Fruit fly (Drosophila melanogaster) whole organism, embryonic: Measurements from ENCODE around the gene CG6083.
A peak's percentile ranks its signal among the peaks of the same experiment; 100 is the strongest.

Experiments
- ATbp ChIP-seq: fragments of 200-800 bp; sonication (Bioruptor generic); optimal IDR thresholded peaks from 2 replicates; lab custom pipeline; 2017; ENCODE audit warnings: missing biosample characterization, mild to moderate bottlenecking, missing genetic modification characterization, missing genetic modification reagents
- Blimp-1 ChIP-seq: fragments of 200-800 bp; sonication (Bioruptor generic); optimal IDR thresholded peaks from 3 replicates; lab custom pipeline; 2018; ENCODE audit warnings: missing biosample characterization, missing genetic modification characterization, mild to moderate bottlenecking, moderate library complexity, missing genetic modification reagents
- CG10321 ChIP-seq: fragments of 200-800 bp; sonication (Bioruptor generic); IDR thresholded peaks from 2 replicates; pipeline ENCODE4 v1.3.6; 2022; ENCODE audit warnings: missing biosample characterization, missing genetic modification characterization
- CG11723 ChIP-seq: fragments of 200-800 bp; sonication (Bioruptor generic); optimal IDR thresholded peaks from 2 replicates; lab custom pipeline; 2017; ENCODE audit warnings: missing biosample characterization, mild to moderate bottlenecking, missing genetic modification characterization
- CG13624 ChIP-seq: fragments of 200-800 bp; sonication (Bioruptor generic); optimal IDR thresholded peaks from 2 replicates; lab custom pipeline; 2016; ENCODE audit warnings: missing biosample characterization, missing genetic modification characterization
- CG15601 ChIP-seq: fragments of 200-800 bp; sonication (Bioruptor generic); optimal IDR thresholded peaks from 3 replicates; lab custom pipeline; 2019; ENCODE audit warnings: missing biosample characterization, mild to moderate bottlenecking, missing genetic modification characterization, moderate library complexity
- CG16779 ChIP-seq: fragments of 200-800 bp; sonication (Bioruptor generic); IDR thresholded peaks from 2 replicates; pipeline ENCODE4 v1.3.6; 2022; ENCODE audit warnings: missing biosample characterization, missing genetic modification characterization
- CG17186 ChIP-seq: fragments of 200-800 bp; sonication (Bioruptor generic); optimal IDR thresholded peaks from 3 replicates; lab custom pipeline; 2017; ENCODE audit warnings: missing biosample characterization, missing genetic modification reagents, missing genetic modification characterization
- CG17361 ChIP-seq: fragments of 200-800 bp; sonication (Bioruptor generic); IDR thresholded peaks from 3 replicates; pipeline ENCODE4 v1.3.6; 2022; ENCODE audit warnings: missing biosample characterization, missing genetic modification characterization
- CG17912 ChIP-seq: fragments of 200-800 bp; sonication (Bioruptor generic); optimal IDR thresholded peaks from 2 replicates; lab custom pipeline; 2018; ENCODE audit warnings: missing biosample characterization, mild to moderate bottlenecking, missing genetic modification characterization
- CG4328 ChIP-seq: fragments of 200-800 bp; sonication (Bioruptor generic); optimal IDR thresholded peaks from 3 replicates; lab custom pipeline; 2017; ENCODE audit warnings: missing biosample characterization, missing genetic modification reagents, missing genetic modification characterization
- CG43689 ChIP-seq: fragments of 200-800 bp; sonication (Bioruptor generic); IDR thresholded peaks from 2 replicates; pipeline ENCODE4 v1.3.6; 2022; ENCODE audit warnings: missing biosample characterization, missing genetic modification characterization
- CG6854 ChIP-seq: fragments of 200-800 bp; sonication (Bioruptor generic); optimal IDR thresholded peaks from 3 replicates; lab custom pipeline; 2017; ENCODE audit warnings: missing biosample characterization, mild to moderate bottlenecking, missing genetic modification characterization
- CG9817 ChIP-seq: fragments of 200-800 bp; sonication (Bioruptor generic); optimal IDR thresholded peaks from 2 replicates; lab custom pipeline; 2018; ENCODE audit warnings: missing biosample characterization, mild to moderate bottlenecking, missing genetic modification characterization, moderate library complexity
- CG9876 ChIP-seq: fragments of 200-800 bp; sonication (Bioruptor generic); optimal IDR thresholded peaks from 2 replicates; lab custom pipeline; 2016; ENCODE audit warnings: missing biosample characterization, missing genetic modification characterization
- CoRest ChIP-seq: fragments of 200-800 bp; sonication (Bioruptor generic); optimal IDR thresholded peaks from 3 replicates; lab custom pipeline; 2018; ENCODE audit warnings: missing biosample characterization, mild to moderate bottlenecking, missing genetic modification characterization, moderate library complexity
- E2f1 ChIP-seq: fragments of 200-800 bp; sonication (Bioruptor generic); IDR thresholded peaks from 2 replicates; pipeline ENCODE4 v1.3.6; 2022; ENCODE audit warnings: missing biosample characterization, missing genetic modification characterization
- Ets65A ChIP-seq: fragments of 200-800 bp; sonication (Bioruptor generic); peaks from one replicate; lab custom pipeline; 2016; ENCODE audit warnings: missing biosample characterization, missing genetic modification characterization
- Ets97D ChIP-seq: fragments of 200-800 bp; sonication (Bioruptor generic); optimal IDR thresholded peaks from 3 replicates; lab custom pipeline; 2016; ENCODE audit warnings: missing biosample characterization, missing genetic modification characterization
- Fer3 ChIP-seq: fragments of 200-800 bp; sonication (Bioruptor generic); optimal IDR thresholded peaks from 2 replicates; lab custom pipeline; 2018; ENCODE audit warnings: missing biosample characterization, mild to moderate bottlenecking, missing genetic modification characterization, moderate library complexity
- HLHmδ ChIP-seq: fragments of 200-800 bp; sonication (Bioruptor generic); optimal IDR thresholded peaks from 2 replicates; lab custom pipeline; 2018; ENCODE audit warnings: missing biosample characterization, mild to moderate bottlenecking, missing genetic modification characterization, moderate library complexity
- Kr ChIP-seq: fragments of 200-800 bp; sonication (Bioruptor generic); optimal IDR thresholded peaks from 2 replicates; lab custom pipeline; 2017; ENCODE audit warnings: missing biosample characterization, mild to moderate bottlenecking, missing genetic modification characterization
- Meics ChIP-seq: fragments of 200-800 bp; sonication (Bioruptor generic); optimal IDR thresholded peaks from 2 replicates; lab custom pipeline; 2017; ENCODE audit warnings: missing biosample characterization, mild to moderate bottlenecking, missing genetic modification characterization
- Mrtf ChIP-seq: fragments of 200-800 bp; sonication (Bioruptor generic); IDR thresholded peaks from 3 replicates; pipeline ENCODE4 v1.3.6; 2022; ENCODE audit warnings: missing biosample characterization, missing genetic modification characterization
- Nf-YA ChIP-seq: fragments of 200-800 bp; sonication (Bioruptor generic); IDR thresholded peaks from 2 replicates; pipeline ENCODE4 v1.3.6; 2022; ENCODE audit warnings: missing biosample characterization, missing genetic modification characterization
- Sry-β ChIP-seq: fragments of 200-800 bp; sonication (Bioruptor generic); optimal IDR thresholded peaks from 2 replicates; lab custom pipeline; 2018; ENCODE audit warnings: missing biosample characterization, mild to moderate bottlenecking, missing genetic modification characterization, moderate library complexity
- ara ChIP-seq: fragments of 200-800 bp; sonication (Bioruptor generic); IDR thresholded peaks from 2 replicates; pipeline ENCODE4 v1.3.6; 2022; ENCODE audit warnings: missing biosample characterization, missing genetic modification characterization
- crc ChIP-seq: fragments of 200-800 bp; sonication (Bioruptor generic); optimal IDR thresholded peaks from 2 replicates; lab custom pipeline; 2016; ENCODE audit warnings: missing biosample characterization, missing genetic modification characterization
- esg ChIP-seq: fragments of 200-800 bp; sonication (Bioruptor generic); conservative IDR thresholded peaks from 2 replicates; pipeline ENCODE4 v1.3.6; 2022; ENCODE audit warnings: missing biosample characterization, missing genetic modification characterization
- fd3F ChIP-seq: fragments of 200-800 bp; sonication (Bioruptor generic); optimal IDR thresholded peaks from 2 replicates; lab custom pipeline; 2018; ENCODE audit warnings: missing biosample characterization, mild to moderate bottlenecking, missing genetic modification characterization, moderate library complexity
- ftz-f1 ChIP-seq: fragments of 200-800 bp; sonication (Bioruptor generic); optimal IDR thresholded peaks from 2 replicates; lab custom pipeline; 2016; ENCODE audit warnings: missing biosample characterization, missing genetic modification characterization
- gcm ChIP-seq: fragments of 200-800 bp; sonication (Bioruptor generic); optimal IDR thresholded peaks from 2 replicates; lab custom pipeline; 2019; ENCODE audit warnings: missing biosample characterization, mild to moderate bottlenecking, missing genetic modification characterization, moderate library complexity
- grn ChIP-seq: fragments of 200-800 bp; sonication (Bioruptor generic); optimal IDR thresholded peaks from 3 replicates; lab custom pipeline; 2017; ENCODE audit warnings: missing biosample characterization, missing genetic modification characterization
- ham ChIP-seq: fragments of 200-800 bp; sonication (Bioruptor generic); IDR thresholded peaks from 2 replicates; pipeline ENCODE4 v1.3.6; 2022; ENCODE audit warnings: missing biosample characterization, missing genetic modification characterization
- lilli ChIP-seq: fragments of 200-800 bp; sonication (Bioruptor generic); optimal IDR thresholded peaks from 3 replicates; lab custom pipeline; 2016; ENCODE audit warnings: missing biosample characterization, missing genetic modification characterization
- otp ChIP-seq: fragments of 200-800 bp; sonication (Bioruptor generic); IDR thresholded peaks from 3 replicates; pipeline ENCODE4, ENCODE4 v1.3.6; 2022; ENCODE audit warnings: missing biosample characterization, missing genetic modification characterization
- pita ChIP-seq: fragments of 200-800 bp; sonication (Bioruptor generic); optimal IDR thresholded peaks from 2 replicates; lab custom pipeline; 2017; ENCODE audit warnings: missing biosample characterization, mild to moderate bottlenecking, missing genetic modification characterization
- pnt ChIP-seq: fragments of 200-800 bp; sonication (Bioruptor generic); optimal IDR thresholded peaks from 3 replicates; lab custom pipeline; 2016; ENCODE audit warnings: missing biosample characterization, missing genetic modification characterization
- ranshi ChIP-seq: fragments of 200-800 bp; sonication (Bioruptor generic); IDR thresholded peaks from 2 replicates; pipeline ENCODE4 v1.3.6; 2022; ENCODE audit warnings: missing biosample characterization, missing genetic modification characterization
- row ChIP-seq: fragments of 200-800 bp; sonication (Bioruptor generic); IDR thresholded peaks from 3 replicates; pipeline ENCODE4 v1.3.6; 2022; ENCODE audit warnings: missing biosample characterization, missing genetic modification characterization
- sc ChIP-seq, 3 experiments: fragments of >200 bp in 2 of 3; fragments of 200-800 bp in 1 of 3; sonication (Bioruptor generic) in 1 of 3; optimal IDR thresholded peaks; 2 replicates in 2 of 3; 3 replicates in 1 of 3; lab custom pipeline; 2017; ENCODE audit warnings: mild to moderate bottlenecking in 1 of 3, missing biosample characterization in 1 of 3, missing genetic modification characterization in 1 of 3, missing genetic modification reagents in 1 of 3
- scrt ChIP-seq: fragments of 200-800 bp; sonication (Bioruptor generic); optimal IDR thresholded peaks from 2 replicates; lab custom pipeline; 2018; ENCODE audit warnings: missing biosample characterization, mild to moderate bottlenecking, missing genetic modification characterization, moderate library complexity
- sens ChIP-seq: fragments of 200-800 bp; sonication (Bioruptor generic); peaks from one replicate; lab custom pipeline; 2016; ENCODE audit warnings: missing biosample characterization, missing genetic modification characterization
- so ChIP-seq: fragments of 200-800 bp; sonication (Bioruptor generic); IDR thresholded peaks from 3 replicates; pipeline ENCODE4 v1.3.6; 2022; ENCODE audit warnings: missing biosample characterization, missing genetic modification characterization
- sug ChIP-seq: fragments of 200-800 bp; optimal IDR thresholded peaks from 2 replicates; lab custom pipeline; 2019; ENCODE audit warnings: missing biosample characterization, mild to moderate bottlenecking, missing genetic modification characterization, moderate library complexity
- trem ChIP-seq: fragments of 200-800 bp; optimal IDR thresholded peaks from 3 replicates; lab custom pipeline; 2019; ENCODE audit warnings: missing biosample characterization, mild to moderate bottlenecking, missing genetic modification characterization, moderate library complexity
- vfl ChIP-seq: fragments of 200-800 bp; sonication (Bioruptor generic); optimal IDR thresholded peaks from 2 replicates; lab custom pipeline; 2016; ENCODE audit warnings: missing biosample characterization, missing genetic modification characterization
- vvl ChIP-seq: fragments of 200-800 bp; sonication (Bioruptor generic); IDR thresholded peaks from 2 replicates; pipeline ENCODE4 v1.3.6; 2022; ENCODE audit warnings: missing biosample characterization, missing genetic modification characterization

CG6083 gene

DNA sequence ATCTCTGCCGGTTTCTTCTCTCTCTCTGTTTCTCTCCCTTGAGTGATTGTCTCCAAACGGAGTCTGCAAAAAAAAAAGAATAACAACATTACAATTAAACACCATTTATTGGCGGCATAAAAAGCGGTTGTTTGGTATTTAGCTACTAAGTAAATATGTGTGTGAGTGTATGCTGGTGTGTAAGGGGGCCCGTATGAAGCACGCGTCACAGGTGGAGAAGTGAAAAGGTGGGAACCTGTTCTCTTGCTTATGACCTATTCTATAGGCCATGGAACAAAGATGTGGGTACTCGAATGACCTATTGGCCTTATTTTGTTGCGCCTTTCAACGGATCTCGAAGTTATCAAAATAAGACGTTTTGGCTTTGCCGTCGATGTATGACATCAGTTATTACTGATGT is 37.3 kb downstream of the CG6083 start (continued):
- TF ChIP-seq gcm (GFP tag; lab: Kevin White, UChicago), result peak; percentile 60
- no peak for TF ChIP-seq CG4328 (GFP tag; lab: Kevin White, UChicago)
- TF ChIP-seq pnt, result no peak
- TF ChIP-seq so (GFP tag; lab: Robert Waterston, UW), result no peak
- peak; percentile 60 for TF ChIP-seq Ets65A (GFP tag; lab: Kevin White, UChicago)
- TF ChIP-seq Meics (GFP tag; lab: Kevin White, UChicago), result no peak
- TF ChIP-seq sens (GFP tag; lab: Kevin White, UChicago), result peak; percentile 80
- TF ChIP-seq Ets97D (GFP tag; lab: Kevin White, UChicago), result no peak
- TF ChIP-seq crc (GFP tag; lab: Kevin White, UChicago), result no peak
- TF ChIP-seq vfl (GFP tag; lab: Kevin White, UChicago), result no peak
- 0 out of 3 replicates have a peak, but pooled peaks have one; percentile 14 for TF ChIP-seq row (GFP tag; lab: Robert Waterston, UW)
- no peak for TF ChIP-seq scrt (GFP tag; lab: Kevin White, UChicago)
- 0 out of 2 replicates have a peak, but pooled peaks have one; percentile 10 for TF ChIP-seq vvl (GFP tag; lab: Robert Waterston, UW)
- no peak for TF ChIP-seq CG17912 (GFP tag; lab: Kevin White, UChicago)
- peak; percentile 76 for TF ChIP-seq Sry-β (GFP tag; lab: Kevin White, UChicago)
- no peak for TF ChIP-seq pita (GFP tag; lab: Kevin White, UChicago)
- no peak for TF ChIP-seq CoRest (tag; lab: Kevin White, UChicago)
- TF ChIP-seq HLHmδ (GFP tag; lab: Kevin White, UChicago), result peak; percentile 18
- peak; percentile 44; the same call in 1 of the 2 replicates for TF ChIP-seq Nf-YA (GFP tag; lab: Robert Waterston, UW)
- peak; percentile 3 for TF ChIP-seq Blimp-1

DNA sequence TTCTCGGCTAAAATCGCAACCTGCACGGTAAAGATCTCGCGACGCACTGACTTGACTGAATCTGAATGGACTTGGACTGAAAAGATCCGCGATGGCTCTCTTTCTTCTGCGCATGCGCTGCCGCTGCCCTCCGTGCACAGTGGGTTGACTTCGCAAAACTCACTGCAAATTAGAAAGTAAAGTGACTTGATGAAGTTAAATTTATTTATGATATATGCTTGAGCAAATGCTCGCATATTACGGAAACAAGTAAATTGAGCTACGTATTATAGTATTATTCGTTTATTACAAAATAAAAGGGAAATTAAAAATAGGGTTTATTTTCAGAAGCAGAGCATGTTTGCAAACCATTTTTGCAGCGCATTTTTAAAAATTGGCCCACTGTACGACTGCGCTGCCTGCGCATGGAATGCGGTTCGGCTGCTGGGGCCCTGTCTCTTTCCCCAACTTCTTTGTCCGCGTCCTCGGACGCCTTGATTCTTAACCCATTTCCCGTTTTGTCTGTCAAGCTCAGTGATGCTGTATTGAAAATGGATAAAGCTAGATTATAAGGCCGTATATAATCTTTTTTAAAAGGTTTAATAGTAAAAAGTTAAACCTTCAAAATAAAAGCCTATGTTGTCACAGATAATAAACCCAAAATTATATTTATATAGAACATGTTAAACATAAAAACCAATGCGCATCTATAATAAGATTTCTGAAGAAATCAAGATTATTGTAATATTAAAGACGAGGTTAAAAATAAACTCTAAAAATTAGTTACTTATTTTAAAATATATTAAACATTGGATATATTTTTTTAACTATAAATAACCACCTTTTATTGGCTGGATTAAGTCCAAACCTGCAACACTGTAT is 38.0 kb downstream of the CG6083 start, which contains the start of gene rt:
TSS of gene rt (minus strand) at position 51 of the 861 bp plus-strand sequence.
- TF ChIP-seq otp (GFP tag; lab: Robert Waterston, UW), result 0 out of 3 replicates have a peak, but pooled peaks have one; percentile 49
- peak; percentile 61 for TF ChIP-seq trem (tag; lab: Kevin White, UChicago)
- no peak for TF ChIP-seq fd3F (GFP tag; lab: Kevin White, UChicago)
- peak; percentile 6 for TF ChIP-seq CG9817 (tag; lab: Kevin White, UChicago)
- TF ChIP-seq CG10321 (GFP tag; lab: Robert Waterston, UW), result no peak
- no peak for TF ChIP-seq ham
- TF ChIP-seq CG11723 (GFP tag; lab: Kevin White, UChicago), result peak; percentile 8
- TF ChIP-seq pnt, result no peak
- no peak; the same call in 1 of the 2 replicates for TF ChIP-seq ranshi (GFP tag; lab: Robert Waterston, UW)
- TF ChIP-seq CG16779, result no peak
- TF ChIP-seq CG17361, result peak; percentile 68
- TF ChIP-seq Mrtf (GFP tag; lab: Robert Waterston, UW), result peak; percentile 30; the same call in 1 of the 3 replicates
- peak; percentile 68 for TF ChIP-seq ara
- TF ChIP-seq esg (GFP tag; lab: Robert Waterston, UW), result peak; percentile 61
- TF ChIP-seq Kr (GFP tag; lab: Kevin White, UChicago), result no peak
- TF ChIP-seq lilli (GFP tag; lab: Kevin White, UChicago), result peak; percentile 47
- peak; percentile 22 for TF ChIP-seq Fer3
- TF ChIP-seq Blimp-1, result peak; percentile 15
- TF ChIP-seq CG15601, result peak; percentile 53
- TF ChIP-seq ATbp (GFP tag; lab: Kevin White, UChicago), result peak; percentile 61
- TF ChIP-seq E2f1 (GFP tag; lab: Robert Waterston, UW), result 0 out of 2 replicates have a peak, but pooled peaks have one; percentile 51
- TF ChIP-seq CG43689, result no peak
- no peak for TF ChIP-seq CG6854 (GFP tag; lab: Kevin White, UChicago)
- TF ChIP-seq sc (optimal IDR thresholded peaks at IDR 0.05; lab: Kevin White, UChicago), result no peak
- TF ChIP-seq sc (GFP tag; optimal IDR thresholded peaks at IDR 0.05; lab: Kevin White, UChicago), result peak; percentile 47
- peak; percentile 26 for TF ChIP-seq CG13624 (GFP tag; lab: Kevin White, UChicago)
- no peak for TF ChIP-seq grn (GFP tag; lab: Kevin White, UChicago)
- no peak for TF ChIP-seq CG17186
- no peak for TF ChIP-seq CG9876 (GFP tag; lab: Kevin White, UChicago)
- no peak for TF ChIP-seq ftz-f1 (GFP tag; lab: Kevin White, UChicago)
- TF ChIP-seq sug (tag; lab: Kevin White, UChicago), result no peak
